Fruit fly (Drosophila melanogaster): Measurements from ENCODE around the gene CG1835.

The CG1835 gene

dm6 chrX:20661612-20662228 lies at the start of gene CG1835:
TSS of gene CG1835 (plus strand) at chrX:20661917.
- TF ChIP-seq en (GFP tag; optimal IDR thresholded peaks at IDR 0.05) (no peak), exex (tag; optimal IDR thresholded peaks at IDR 0.05) (peak; percentile 36), Adf1 (GFP tag; IDR thresholded peaks at IDR 0.05) (peak; percentile 48; the same call in 1 of the 2 replicates), Hey (tag; optimal IDR thresholded peaks at IDR 0.05) (peak; percentile 3), CG34376 (GFP tag; optimal IDR thresholded peaks at IDR 0.05) (peak; percentile 36), CG8089 (GFP tag; optimal IDR thresholded peaks at IDR 0.05) (no peak), CG9932 (GFP tag; IDR thresholded peaks at IDR 0.05) (0 out of 2 replicates have a peak, but pooled peaks have one; percentile 7), kni (GFP tag; optimal IDR thresholded peaks at IDR 0.05) (no peak), Aef1 (GFP tag; IDR thresholded peaks at IDR 0.05) (no peak), Deaf1 (tag; optimal IDR thresholded peaks at IDR 0.05) (peak; percentile 78), Hsf (GFP tag; optimal IDR thresholded peaks at IDR 0.05) (no peak), CG12391 (tag; optimal IDR thresholded peaks at IDR 0.05) (no peak), Mad (GFP tag; optimal IDR thresholded peaks at IDR 0.05) (no peak), CG16779 (GFP tag; IDR thresholded peaks at IDR 0.05) (no peak), CG8290 (GFP tag; optimal IDR thresholded peaks at IDR 0.05) (no peak), CG8290 (tag; optimal IDR thresholded peaks at IDR 0.05) (peak in 1 of 2 experiments; percentile 22), pzg (GFP tag; optimal IDR thresholded peaks at IDR 0.05) (no peak), ci (GFP tag; IDR thresholded peaks at IDR 0.05) (0 out of 3 replicates have a peak, but pooled peaks have one; percentile 9), HmgZ (tag; optimal IDR thresholded peaks at IDR 0.05) (peak; percentile 31), chn (GFP tag; optimal IDR thresholded peaks at IDR 0.05) (no peak), Fer3 (tag; optimal IDR thresholded peaks at IDR 0.05) (no peak), chinmo (GFP tag; IDR thresholded peaks at IDR 0.05; ENCODE audit: partially characterized antibody) (0 out of 4 replicates have a peak, but pooled peaks have one; percentile 27), pfk (GFP tag; optimal IDR thresholded peaks at IDR 0.05) (peak; percentile 93), Atf6 (GFP tag; IDR thresholded peaks at IDR 0.05) (0 out of 2 replicates have a peak, but pooled peaks have one; percentile 11), Ssrp (tag; optimal IDR thresholded peaks at IDR 0.05) (no peak), GATAe (GFP tag; conservative IDR thresholded peaks at IDR 0.05) (peak; percentile 53), CG11504 (tag; optimal IDR thresholded peaks at IDR 0.05) (no peak), insv (GFP tag; optimal IDR thresholded peaks at IDR 0.05) (no peak), CG32772 (GFP tag; IDR thresholded peaks at IDR 0.05) (no peak), otp (GFP tag; IDR thresholded peaks at IDR 0.05) (no peak), HmgD (GFP tag; optimal IDR thresholded peaks at IDR 0.05) (no peak), CG15514 (GFP tag; optimal IDR thresholded peaks at IDR 0.05) (peak; percentile 16), Hr78 (GFP tag; optimal IDR thresholded peaks at IDR 0.05) (peak in 1 of 2 experiments; percentile 48), MTF-1 (GFP tag; optimal IDR thresholded peaks at IDR 0.05; ENCODE audit: borderline replicate concordance) (no peak), CG10543 (GFP tag; optimal IDR thresholded peaks at IDR 0.05) (peak; percentile 76), Med (GFP tag) (peak; percentile 34), gt (GFP tag; IDR thresholded peaks at IDR 0.05) (no peak), crol (GFP tag; IDR thresholded peaks at IDR 0.05) (peak; percentile 72), sug (tag; optimal IDR thresholded peaks at IDR 0.05) (peak; percentile 93), pan (optimal IDR thresholded peaks at IDR 0.05) (no peak), pan (GFP tag; optimal IDR thresholded peaks at IDR 0.05 in 1 of 2, IDR thresholded peaks at IDR 0.05 in 1 of 2) (no peak), CG10462 (GFP tag; optimal IDR thresholded peaks at IDR 0.05) (no peak), B-H2 (GFP tag; optimal IDR thresholded peaks at IDR 0.05) (peak; percentile 52), odd (GFP tag; optimal IDR thresholded peaks at IDR 0.05) (no peak), Abd-B (GFP tag; optimal IDR thresholded peaks at IDR 0.05) (no peak), CG6813 (GFP tag; optimal IDR thresholded peaks at IDR 0.05) (peak; percentile 28), CG31224 (GFP tag; IDR thresholded peaks at IDR 0.05) (no peak), CG14441 (GFP tag; IDR thresholded peaks at IDR 0.05) (no peak), Dbx (GFP tag; IDR thresholded peaks at IDR 0.05) (0 out of 3 replicates have a peak, but pooled peaks have one; percentile 13), CG13296 (GFP tag; optimal IDR thresholded peaks at IDR 0.05) (peak; percentile 14)
